Fruit fly (Drosophila melanogaster) whole organism, prepupa: ENCODE measurements around the gene Tmx3.

Source experiments
- Blimp-1 ChIP-seq: fragments of 200-800 bp; sonication (Bioruptor generic); optimal IDR thresholded peaks from 3 replicates; lab custom pipeline; 2017; ENCODE audit warnings: missing biosample characterization, missing genetic modification characterization, mild to moderate bottlenecking, moderate library complexity, missing genetic modification reagents
- CG10631 ChIP-seq: fragments of 200-800 bp; sonication (Bioruptor generic); optimal IDR thresholded peaks from 2 replicates; lab custom pipeline; 2016; ENCODE audit warnings: missing biosample characterization, missing genetic modification characterization
- CG1621 ChIP-seq: fragments of 200-800 bp; sonication (Bioruptor generic); optimal IDR thresholded peaks from 3 replicates; lab custom pipeline; 2018; ENCODE audit warnings: missing biosample characterization, mild to moderate bottlenecking, missing genetic modification characterization
- CG16779 ChIP-seq: fragments of 200-800 bp; sonication (Bioruptor generic); optimal IDR thresholded peaks from 3 replicates; lab custom pipeline; 2017; ENCODE audit warnings: missing biosample characterization, mild to moderate bottlenecking, missing genetic modification characterization
- CG31627 ChIP-seq: fragments of 200-800 bp; sonication (Bioruptor generic); optimal IDR thresholded peaks from 3 replicates; lab custom pipeline; 2016; ENCODE audit warnings: missing biosample characterization, missing genetic modification characterization
- CG32006 ChIP-seq: fragments of 200-800 bp; sonication (Bioruptor generic); optimal IDR thresholded peaks from 3 replicates; lab custom pipeline; 2017; ENCODE audit warnings: missing biosample characterization, mild to moderate bottlenecking, missing genetic modification characterization
- CG34406 ChIP-seq: fragments of 200-800 bp; sonication (Bioruptor generic); optimal IDR thresholded peaks from 3 replicates; lab custom pipeline; 2016; ENCODE audit warnings: missing biosample characterization, missing genetic modification characterization
- CG3919 ChIP-seq: fragments of 200-800 bp; sonication (Bioruptor generic); optimal IDR thresholded peaks from 3 replicates; lab custom pipeline; 2016; ENCODE audit warnings: missing biosample characterization, missing genetic modification characterization
- CG4318 ChIP-seq: fragments of 200-800 bp; sonication (Bioruptor generic); optimal IDR thresholded peaks from 3 replicates; lab custom pipeline; 2017; ENCODE audit warnings: missing biosample characterization, mild to moderate bottlenecking, missing genetic modification characterization
- CG6163 ChIP-seq: fragments of 200-800 bp; sonication (Bioruptor generic); IDR thresholded peaks from 3 replicates; pipeline ENCODE4 v1.3.6; 2022; ENCODE audit warnings: missing biosample characterization, missing genetic modification characterization
- CG6276 ChIP-seq: fragments of 200-800 bp; sonication (Bioruptor generic); optimal IDR thresholded peaks from 2 replicates; lab custom pipeline; 2017; ENCODE audit warnings: missing biosample characterization, mild to moderate bottlenecking, missing genetic modification characterization
- CG6792 ChIP-seq: fragments of 200-800 bp; sonication (Bioruptor generic); optimal IDR thresholded peaks from 3 replicates; lab custom pipeline; 2016; ENCODE audit warnings: missing biosample characterization, missing genetic modification characterization
- CG6808 ChIP-seq: fragments of 200-800 bp; sonication (Bioruptor generic); optimal IDR thresholded peaks from 3 replicates; lab custom pipeline; 2017; ENCODE audit warnings: missing biosample characterization, missing genetic modification characterization, mild to moderate bottlenecking, moderate library complexity, missing genetic modification reagents
- CG7368 ChIP-seq: fragments of 200-800 bp; sonication (Bioruptor generic); optimal IDR thresholded peaks from 3 replicates; lab custom pipeline; 2016; ENCODE audit warnings: missing biosample characterization, missing genetic modification characterization
- CG8119 ChIP-seq: fragments of 200-800 bp; sonication (Bioruptor generic); IDR thresholded peaks from 3 replicates; pipeline ENCODE4 v1.3.6; 2022; ENCODE audit warnings: missing biosample characterization, missing genetic modification characterization
- CG8632 ChIP-seq: fragments of 200-800 bp; sonication (Bioruptor generic); optimal IDR thresholded peaks from 3 replicates; lab custom pipeline; 2016; ENCODE audit warnings: missing biosample characterization, missing genetic modification characterization
- CG9139 ChIP-seq: fragments of 200-800 bp; sonication (Bioruptor generic); optimal IDR thresholded peaks from 3 replicates; lab custom pipeline; 2017; ENCODE audit warnings: missing biosample characterization, mild to moderate bottlenecking, missing genetic modification characterization
- Eip78C ChIP-seq: fragments of 200-800 bp; sonication (Bioruptor generic); peaks from one replicate; lab custom pipeline; 2016; ENCODE audit warnings: missing biosample characterization, missing genetic modification characterization
- Ets21C ChIP-seq: fragments of 200-800 bp; sonication (Bioruptor generic); optimal IDR thresholded peaks from 3 replicates; lab custom pipeline; 2016; ENCODE audit warnings: missing biosample characterization, missing genetic modification characterization
- Ets96B ChIP-seq: fragments of 200-800 bp; optimal IDR thresholded peaks from 2 replicates; lab custom pipeline; 2019; ENCODE audit warnings: missing biosample characterization, mild to moderate bottlenecking, missing genetic modification characterization, moderate library complexity
- Gug ChIP-seq: fragments of 200-800 bp; sonication (Bioruptor generic); IDR thresholded peaks from 2 replicates; pipeline ENCODE4 v1.3.6; 2022; ENCODE audit warnings: missing biosample characterization, missing genetic modification characterization
- Hr39 ChIP-seq: fragments of 200-800 bp; sonication (Bioruptor generic); optimal IDR thresholded peaks from 2 replicates; lab custom pipeline; 2016; ENCODE audit warnings: missing biosample characterization, missing genetic modification characterization
- Hr4 ChIP-seq: fragments of 200-800 bp; sonication (Bioruptor generic); optimal IDR thresholded peaks from 3 replicates; lab custom pipeline; 2016; ENCODE audit warnings: missing biosample characterization, missing genetic modification characterization
- Lpt ChIP-seq: fragments of 200-800 bp; sonication (Bioruptor generic); optimal IDR thresholded peaks from 3 replicates; lab custom pipeline; 2016; ENCODE audit warnings: missing biosample characterization, missing genetic modification characterization
- Met ChIP-seq: fragments of 200-800 bp; sonication (Bioruptor generic); optimal IDR thresholded peaks from 3 replicates; lab custom pipeline; 2016; ENCODE audit warnings: missing biosample characterization, missing genetic modification characterization
- OdsH ChIP-seq: fragments of 200-800 bp; sonication (Bioruptor generic); optimal IDR thresholded peaks from 3 replicates; lab custom pipeline; 2016; ENCODE audit warnings: missing biosample characterization, missing genetic modification characterization
- Smox ChIP-seq: fragments of 200-800 bp; sonication (Bioruptor generic); optimal IDR thresholded peaks from 3 replicates; lab custom pipeline; 2016; ENCODE audit warnings: missing biosample characterization, missing genetic modification characterization
- Sox102F ChIP-seq: fragments of 200-800 bp; sonication (Bioruptor generic); optimal IDR thresholded peaks from 2 replicates; lab custom pipeline; 2016; ENCODE audit warnings: missing biosample characterization, mild to moderate bottlenecking, missing genetic modification characterization
- Sox14 ChIP-seq: fragments of 200-800 bp; sonication (Bioruptor generic); optimal IDR thresholded peaks from 3 replicates; lab custom pipeline; 2016; ENCODE audit warnings: missing biosample characterization, missing genetic modification characterization
- Sox15 ChIP-seq: fragments of 200-800 bp; sonication (Bioruptor generic); optimal IDR thresholded peaks from 3 replicates; lab custom pipeline; 2016; ENCODE audit warnings: missing biosample characterization, missing genetic modification characterization
- achi ChIP-seq: fragments of 200-800 bp; sonication (Bioruptor generic); optimal IDR thresholded peaks from 3 replicates; lab custom pipeline; 2016; ENCODE audit warnings: missing biosample characterization, missing genetic modification characterization
- acj6 ChIP-seq: fragments of 200-800 bp; sonication (Bioruptor generic); optimal IDR thresholded peaks from 3 replicates; lab custom pipeline; 2016; ENCODE audit warnings: missing biosample characterization, missing genetic modification characterization
- cyc ChIP-seq: fragments of 200-800 bp; sonication (Bioruptor generic); optimal IDR thresholded peaks from 3 replicates; lab custom pipeline; 2016; ENCODE audit warnings: missing biosample characterization, missing genetic modification characterization
- dac ChIP-seq: fragments of 200-800 bp; sonication (Bioruptor generic); optimal IDR thresholded peaks from 2 replicates; lab custom pipeline; 2017; ENCODE audit warnings: missing biosample characterization, mild to moderate bottlenecking, missing genetic modification characterization
- esn ChIP-seq: fragments of 200-800 bp; sonication (Bioruptor generic); optimal IDR thresholded peaks from 2 replicates; lab custom pipeline; 2016; ENCODE audit warnings: missing biosample characterization, mild to moderate bottlenecking, missing genetic modification characterization, moderate library complexity
- fd59A ChIP-seq: fragments of 200-800 bp; sonication (Bioruptor generic); optimal IDR thresholded peaks from 2 replicates; lab custom pipeline; 2017; ENCODE audit warnings: missing biosample characterization, mild to moderate bottlenecking, missing genetic modification characterization, missing genetic modification reagents
- fkh ChIP-seq: fragments of 200-800 bp; sonication (Bioruptor generic); optimal IDR thresholded peaks from 3 replicates; lab custom pipeline; 2017; ENCODE audit warnings: missing biosample characterization, mild to moderate bottlenecking, missing genetic modification characterization, moderate library complexity
- lz ChIP-seq: fragments of 200-800 bp; sonication (Bioruptor generic); optimal IDR thresholded peaks from 3 replicates; lab custom pipeline; 2016; ENCODE audit warnings: missing biosample characterization, missing genetic modification characterization
- net ChIP-seq: fragments of 200-800 bp; sonication (Bioruptor generic); optimal IDR thresholded peaks from 3 replicates; lab custom pipeline; 2016; ENCODE audit warnings: missing biosample characterization, missing genetic modification characterization
- pdm3 ChIP-seq: fragments of 200-800 bp; sonication (Bioruptor generic); optimal IDR thresholded peaks from 3 replicates; lab custom pipeline; 2016; ENCODE audit warnings: missing biosample characterization, missing genetic modification characterization
- spab ChIP-seq: fragments of 200-800 bp; sonication (Bioruptor generic); optimal IDR thresholded peaks from 2 replicates; lab custom pipeline; 2017; ENCODE audit warnings: missing biosample characterization, mild to moderate bottlenecking, missing genetic modification characterization, missing genetic modification reagents
- ss ChIP-seq, 2 experiments: fragments of 200-800 bp; sonication (Bioruptor generic); optimal IDR thresholded peaks; 2 replicates in 1 of 2; 3 replicates in 1 of 2; lab custom pipeline; 2017 to 2018; ENCODE audit warnings: mild to moderate bottlenecking in 2 of 2, missing biosample characterization in 2 of 2, missing genetic modification characterization in 2 of 2, moderate library complexity in 1 of 2
- svp ChIP-seq: fragments of 200-800 bp; sonication (Bioruptor generic); peaks from one replicate; lab custom pipeline; 2016; ENCODE audit warnings: missing biosample characterization, missing genetic modification characterization
- topi ChIP-seq: fragments of 200-800 bp; sonication (Bioruptor generic); optimal IDR thresholded peaks from 3 replicates; lab custom pipeline; 2016; ENCODE audit warnings: missing biosample characterization, missing genetic modification characterization

The Tmx3 gene

dm6 chr3L:16197450-16197918 is 31.4 kb upstream of the Tmx3 start, which contains the start of gene CG33687:
Gene CG33687 (plus strand): TSS chr3L:16197868.
- TF ChIP-seq ss (GFP tag; optimal IDR thresholded peaks at IDR 0.05; lab: Kevin White, UChicago) (no peak), svp (GFP tag; lab: Kevin White, UChicago) (peak; percentile 56), lz (GFP tag; lab: Kevin White, UChicago) (no peak), Eip78C (GFP tag; lab: Kevin White, UChicago) (peak; percentile 59), OdsH (GFP tag; lab: Kevin White, UChicago) (no peak), CG1621 (no peak)

DNA sequence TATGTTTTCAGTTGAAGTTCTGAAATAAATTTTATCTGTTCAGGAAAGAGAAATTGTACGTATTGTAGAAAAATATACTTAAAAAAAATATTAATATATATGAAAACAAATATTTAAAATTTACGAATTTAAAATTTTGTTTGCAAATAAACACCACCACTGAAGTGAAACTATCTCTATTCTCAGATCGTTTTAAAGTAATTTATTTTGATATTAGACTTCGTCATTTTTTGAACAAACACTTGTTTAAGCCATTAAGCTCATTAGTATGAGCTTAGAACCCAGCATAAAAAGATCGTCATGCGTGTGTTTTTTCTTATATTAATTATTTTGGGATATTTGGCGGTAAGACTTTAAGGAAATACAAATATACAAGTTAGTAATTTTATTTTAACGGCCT is 30.0 kb upstream of the Tmx3 start, which contains the start of gene CG33688:
Gene CG33688, plus strand, starts transcription at position 301 of the 400 bp plus-strand sequence.
- no peak for TF ChIP-seq CG10631
- TF ChIP-seq cyc (GFP tag; lab: Kevin White, UChicago), result no peak
- TF ChIP-seq Lpt (GFP tag; lab: Kevin White, UChicago), result no peak
- no peak for TF ChIP-seq CG3919 (GFP tag; lab: Kevin White, UChicago)
- no peak for TF ChIP-seq CG7368 (GFP tag; lab: Kevin White, UChicago)

- TF ChIP-seq svp (GFP tag; lab: Kevin White, UChicago) (peak; percentile 19), Eip78C (GFP tag; lab: Kevin White, UChicago) (no peak), spab (GFP tag; lab: Kevin White, UChicago) (no peak), Hr4 (no peak), CG6808 (GFP tag; lab: Kevin White, UChicago) (no peak)
These were observed 29.0 kb upstream of the Tmx3 start, which contains the start of gene CG33689 for dm6 chr3L:16199929-16200328. Gene CG33689 (plus strand): TSS chr3L:16200229.

dm6 chr3L:16201028-16201427 is 27.9 kb upstream of the Tmx3 start, which contains the start of gene dls:
Gene dls (plus strand): TSS chr3L:16201328.
- no peak for TF ChIP-seq CG4318 (GFP tag; lab: Kevin White, UChicago)
- no peak for TF ChIP-seq CG9139 (GFP tag; lab: Kevin White, UChicago)
- TF ChIP-seq Hr39, result no peak
- TF ChIP-seq Smox, result no peak
- TF ChIP-seq dac (GFP tag; lab: Kevin White, UChicago), result no peak
- no peak for TF ChIP-seq pdm3 (GFP tag; lab: Kevin White, UChicago)
- TF ChIP-seq Sox14 (GFP tag; lab: Kevin White, UChicago), result no peak
- no peak for TF ChIP-seq Gug (GFP tag; lab: Robert Waterston, UW)
- no peak for TF ChIP-seq Ets96B (tag; lab: Kevin White, UChicago)
- TF ChIP-seq esn (GFP tag; lab: Kevin White, UChicago), result no peak
- no peak for TF ChIP-seq Sox102F
- no peak for TF ChIP-seq lz (GFP tag; lab: Kevin White, UChicago)
- no peak for TF ChIP-seq achi
- no peak for TF ChIP-seq ss (GFP tag; optimal IDR thresholded peaks at IDR 0.05; lab: Kevin White, UChicago)
- no peak for TF ChIP-seq fkh (GFP tag; lab: Kevin White, UChicago)
- TF ChIP-seq Blimp-1 (GFP tag; lab: Kevin White, UChicago), result no peak
- TF ChIP-seq Met, result no peak
- TF ChIP-seq Hr4, result no peak
- TF ChIP-seq acj6 (GFP tag; lab: Kevin White, UChicago), result no peak

- TF ChIP-seq CG6163 (GFP tag; lab: Robert Waterston, UW) (no peak), svp (GFP tag; lab: Kevin White, UChicago) (peak; percentile 83), CG8632 (peak; percentile 43), Sox15 (peak; percentile 10), net (GFP tag; lab: Kevin White, UChicago) (peak; percentile 3), CG1621 (peak; percentile 26), Sox14 (GFP tag; lab: Kevin White, UChicago) (peak; percentile 56), cyc (GFP tag; lab: Kevin White, UChicago) (peak; percentile 31), CG6792 (peak; percentile 23), CG6276 (no peak), Lpt (GFP tag; lab: Kevin White, UChicago) (no peak), Ets96B (tag; lab: Kevin White, UChicago) (peak; percentile 52), CG16779 (tag; lab: Kevin White, UChicago) (no peak), CG34406 (peak; percentile 30), topi (GFP tag; lab: Kevin White, UChicago) (peak; percentile 45), CG31627 (GFP tag; lab: Kevin White, UChicago) (peak; percentile 53), CG8119 (GFP tag; lab: Robert Waterston, UW) (peak; percentile 45; the same call in 1 of the 3 replicates), Ets21C (GFP tag; lab: Kevin White, UChicago) (no peak), Hr39 (peak; percentile 58), fd59A (peak; percentile 48), CG32006 (GFP tag; lab: Kevin White, UChicago) (peak; percentile 46), CG6808 (GFP tag; lab: Kevin White, UChicago) (peak; percentile 66)
These were observed 26.4 kb upstream of the Tmx3 start for dm6 chr3L:16202550-16202949.
